Fruit fly (Drosophila melanogaster) whole organism, prepupa: ENCODE measurements around the gene CSN6.

Source experiments
- CG11294 ChIP-seq: fragments of 200-800 bp; sonication (Bioruptor generic); IDR thresholded peaks from 2 replicates; pipeline ENCODE4 v1.3.6; 2022; ENCODE audit warnings: missing biosample characterization, missing genetic modification characterization
- CG11762 ChIP-seq: fragments of 200-800 bp; sonication (Bioruptor generic); optimal IDR thresholded peaks from 3 replicates; lab custom pipeline; 2016; ENCODE audit warnings: missing biosample characterization, missing genetic modification characterization; ENCODE audit not compliant: insufficient read depth
- CG1621 ChIP-seq: fragments of 200-800 bp; sonication (Bioruptor generic); optimal IDR thresholded peaks from 3 replicates; lab custom pipeline; 2018; ENCODE audit warnings: missing biosample characterization, mild to moderate bottlenecking, missing genetic modification characterization
- CG3032 ChIP-seq: fragments of 200-800 bp; optimal IDR thresholded peaks from 2 replicates; lab custom pipeline; 2019; ENCODE audit warnings: missing biosample characterization, mild to moderate bottlenecking, missing genetic modification characterization, moderate library complexity
- CG6276 ChIP-seq: fragments of 200-800 bp; sonication (Bioruptor generic); optimal IDR thresholded peaks from 2 replicates; lab custom pipeline; 2017; ENCODE audit warnings: missing biosample characterization, mild to moderate bottlenecking, missing genetic modification characterization
- CG6792 ChIP-seq: fragments of 200-800 bp; sonication (Bioruptor generic); optimal IDR thresholded peaks from 3 replicates; lab custom pipeline; 2016; ENCODE audit warnings: missing biosample characterization, missing genetic modification characterization
- CG7368 ChIP-seq: fragments of 200-800 bp; sonication (Bioruptor generic); optimal IDR thresholded peaks from 3 replicates; lab custom pipeline; 2016; ENCODE audit warnings: missing biosample characterization, missing genetic modification characterization
- Eip75B ChIP-seq: fragments of 200-800 bp; sonication (Bioruptor generic); optimal IDR thresholded peaks from 3 replicates; lab custom pipeline; 2016; ENCODE audit warnings: missing biosample characterization, missing genetic modification characterization
- Eip78C ChIP-seq: fragments of 200-800 bp; sonication (Bioruptor generic); peaks from one replicate; lab custom pipeline; 2016; ENCODE audit warnings: missing biosample characterization, missing genetic modification characterization
- Eip93F ChIP-seq: fragments of 200-800 bp; sonication (Bioruptor generic); optimal IDR thresholded peaks from 2 replicates; lab custom pipeline; 2016; ENCODE audit warnings: missing biosample characterization, mild to moderate bottlenecking, missing genetic modification characterization
- Ets21C ChIP-seq: fragments of 200-800 bp; sonication (Bioruptor generic); optimal IDR thresholded peaks from 3 replicates; lab custom pipeline; 2016; ENCODE audit warnings: missing biosample characterization, missing genetic modification characterization
- Hr39 ChIP-seq: fragments of 200-800 bp; sonication (Bioruptor generic); optimal IDR thresholded peaks from 2 replicates; lab custom pipeline; 2016; ENCODE audit warnings: missing biosample characterization, missing genetic modification characterization
- Hr4 ChIP-seq: fragments of 200-800 bp; sonication (Bioruptor generic); optimal IDR thresholded peaks from 3 replicates; lab custom pipeline; 2016; ENCODE audit warnings: missing biosample characterization, missing genetic modification characterization
- Lpt ChIP-seq: fragments of 200-800 bp; sonication (Bioruptor generic); optimal IDR thresholded peaks from 3 replicates; lab custom pipeline; 2016; ENCODE audit warnings: missing biosample characterization, missing genetic modification characterization
- Met ChIP-seq: fragments of 200-800 bp; sonication (Bioruptor generic); optimal IDR thresholded peaks from 3 replicates; lab custom pipeline; 2016; ENCODE audit warnings: missing biosample characterization, missing genetic modification characterization
- OdsH ChIP-seq: fragments of 200-800 bp; sonication (Bioruptor generic); optimal IDR thresholded peaks from 3 replicates; lab custom pipeline; 2016; ENCODE audit warnings: missing biosample characterization, missing genetic modification characterization
- Smox ChIP-seq: fragments of 200-800 bp; sonication (Bioruptor generic); optimal IDR thresholded peaks from 3 replicates; lab custom pipeline; 2016; ENCODE audit warnings: missing biosample characterization, missing genetic modification characterization
- Sox102F ChIP-seq: fragments of 200-800 bp; sonication (Bioruptor generic); optimal IDR thresholded peaks from 2 replicates; lab custom pipeline; 2016; ENCODE audit warnings: missing biosample characterization, mild to moderate bottlenecking, missing genetic modification characterization
- dsx ChIP-seq: fragments of 200-800 bp; optimal IDR thresholded peaks from 3 replicates; lab custom pipeline; 2019; ENCODE audit warnings: missing biosample characterization, mild to moderate bottlenecking, missing genetic modification characterization, moderate library complexity; ENCODE audit not compliant: poor library complexity, severe bottlenecking
- esn ChIP-seq: fragments of 200-800 bp; sonication (Bioruptor generic); optimal IDR thresholded peaks from 2 replicates; lab custom pipeline; 2016; ENCODE audit warnings: missing biosample characterization, mild to moderate bottlenecking, missing genetic modification characterization, moderate library complexity
- fkh ChIP-seq: fragments of 200-800 bp; sonication (Bioruptor generic); optimal IDR thresholded peaks from 3 replicates; lab custom pipeline; 2017; ENCODE audit warnings: missing biosample characterization, mild to moderate bottlenecking, missing genetic modification characterization, moderate library complexity
- svp ChIP-seq: fragments of 200-800 bp; sonication (Bioruptor generic); peaks from one replicate; lab custom pipeline; 2016; ENCODE audit warnings: missing biosample characterization, missing genetic modification characterization
- vri ChIP-seq: fragments of 200-800 bp; sonication (Bioruptor generic); optimal IDR thresholded peaks from 3 replicates; lab custom pipeline; 2016; ENCODE audit warnings: missing biosample characterization, mild to moderate bottlenecking, missing genetic modification characterization

CSN6 gene

DNA sequence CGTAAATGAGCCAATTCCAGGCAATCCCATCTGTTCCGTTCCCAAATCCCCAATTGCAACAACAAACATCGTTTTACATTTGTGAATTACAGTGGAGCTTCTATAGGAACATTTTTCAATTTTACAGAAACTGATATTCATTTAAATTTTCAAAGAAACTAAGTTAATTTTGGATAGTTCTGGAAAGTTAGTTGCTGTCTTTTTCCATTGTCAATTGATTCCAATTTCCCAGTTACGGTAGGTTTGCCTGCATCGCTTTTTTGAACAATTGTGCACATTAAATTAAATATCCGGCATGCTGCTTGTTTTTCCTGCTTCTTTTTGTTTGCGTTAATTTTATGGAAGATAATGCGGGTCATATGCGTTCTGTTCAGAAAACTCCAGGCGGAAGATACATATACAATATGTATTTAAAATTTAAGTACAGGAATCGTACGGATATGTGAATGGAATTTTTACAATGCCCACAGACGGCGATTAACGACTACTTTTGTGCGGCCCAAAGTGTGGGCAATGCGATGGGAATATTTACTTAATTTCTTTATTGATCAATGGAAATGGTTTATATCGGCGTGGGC lies 47.5 kb downstream of the CSN6 start (continued):
- TF ChIP-seq Hr39 (GFP tag; lab: Kevin White, UChicago) (peak; percentile 94), CG6276 (GFP tag; lab: Kevin White, UChicago) (no peak), Hr4 (GFP tag; lab: Kevin White, UChicago) (peak; percentile 51), Eip78C (peak; percentile 68), Met (peak; percentile 91), CG11294 (GFP tag; lab: Robert Waterston, UW) (no peak), CG3032 (tag; lab: Kevin White, UChicago) (no peak), Sox102F (peak; percentile 89), CG1621 (tag; lab: Kevin White, UChicago) (no peak), dsx (GFP tag; lab: Kevin White, UChicago) (no peak), OdsH (GFP tag; lab: Kevin White, UChicago) (peak; percentile 71), Lpt (GFP tag; lab: Kevin White, UChicago) (no peak), Ets21C (GFP tag; lab: Kevin White, UChicago) (peak; percentile 81), CG6792 (peak; percentile 72), Smox (GFP tag; lab: Kevin White, UChicago) (peak; percentile 87)
- TF ChIP-seq, all 60 proteins: peak for 33

dm6 chr3R:22629174-22629573 lies 48.6 kb downstream of the CSN6 start:
- no peak for TF ChIP-seq CG11762 (GFP tag; lab: Kevin White, UChicago)
- TF ChIP-seq esn (GFP tag; lab: Kevin White, UChicago), result peak; percentile 14
- no peak for TF ChIP-seq Eip75B (GFP tag; lab: Kevin White, UChicago)
- TF ChIP-seq svp (GFP tag; lab: Kevin White, UChicago), result peak; percentile 58
- TF ChIP-seq Met, result no peak
- TF ChIP-seq CG7368 (GFP tag; lab: Kevin White, UChicago), result no peak
- TF ChIP-seq, all 60 proteins: peak for 2

dm6 chr3R:22631156-22631555 lies 50.6 kb downstream of the CSN6 start:
- TF ChIP-seq fkh, result peak; percentile 80
- peak; percentile 14 for TF ChIP-seq vri (GFP tag; lab: Kevin White, UChicago)
- no peak for TF ChIP-seq Eip93F (GFP tag; lab: Kevin White, UChicago)
- peak; percentile 59 for TF ChIP-seq svp (GFP tag; lab: Kevin White, UChicago)
